Worm (Caenorhabditis elegans): ENCODE data around the gene K10G6.5.

Gene K10G6.5

DNA sequence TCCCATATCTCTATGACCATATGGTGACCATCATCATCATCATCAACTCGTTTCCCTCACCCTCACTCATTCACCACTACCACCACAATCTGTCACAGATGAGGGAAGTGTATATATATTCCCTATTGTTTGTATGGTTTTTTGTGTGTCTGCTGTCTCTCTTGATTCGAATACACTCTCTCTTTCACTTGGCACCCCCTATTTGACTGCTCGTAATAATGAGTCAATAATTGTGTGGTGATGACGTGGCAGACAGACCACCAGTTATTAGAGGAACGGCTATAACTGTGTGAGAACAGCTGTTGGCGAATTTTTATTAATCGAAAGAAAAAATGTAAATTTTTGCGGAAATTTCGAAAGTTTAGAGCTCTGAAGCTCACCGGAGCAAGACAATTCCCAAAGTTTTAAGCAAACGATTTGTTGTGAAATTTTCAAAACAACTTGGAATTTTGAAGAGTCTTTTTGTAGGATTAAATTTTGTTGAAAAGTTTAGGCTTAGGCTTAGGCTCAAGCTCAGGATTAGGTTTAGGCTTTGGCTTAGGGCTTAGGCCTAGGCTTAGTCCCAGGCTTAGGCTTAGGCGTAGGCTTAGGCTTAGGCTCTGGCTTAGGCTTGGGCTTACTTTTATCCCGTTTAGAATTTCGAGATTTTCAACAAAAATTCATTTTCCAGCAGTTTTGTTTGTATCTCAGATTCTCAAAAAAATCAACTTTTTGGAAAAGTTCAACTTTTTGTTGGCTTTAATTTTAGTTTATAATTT is 29.4 kb upstream of the K10G6.5 start:
- peak in 1 of 2 experiments; percentile 44 for TF ChIP-seq unc-62 (GFP tag; optimal IDR thresholded peaks at IDR 0.05 in 1 of 2)
- TF ChIP-seq unc-62 (tag; optimal IDR thresholded peaks at IDR 0.05), result no peak
- peak; percentile 69 for TF ChIP-seq aha-1 (tag)
- TF ChIP-seq F49E8.2 (tag; optimal IDR thresholded peaks at IDR 0.05; ENCODE audit: borderline replicate concordance), result no peak
- no peak for TF ChIP-seq lin-39 (tag; optimal IDR thresholded peaks at IDR 0.05)
- TF ChIP-seq attf-4 (tag; optimal IDR thresholded peaks at IDR 0.05), result no peak
- TF ChIP-seq pha-4 (GFP tag; IDR thresholded peaks at IDR 0.05), result no peak
- peak; percentile 9 for TF ChIP-seq pha-4 (tag; optimal IDR thresholded peaks at IDR 0.05)
- peak; percentile 14 for TF ChIP-seq mep-1 (tag; optimal IDR thresholded peaks at IDR 0.05)
- TF ChIP-seq ceh-32 (tag; optimal IDR thresholded peaks at IDR 0.05; ENCODE audit: poor library complexity), result no peak
- TF ChIP-seq unc-39 (tag; optimal IDR thresholded peaks at IDR 0.05), result no peak
- TF ChIP-seq nhr-111 (GFP tag; optimal IDR thresholded peaks at IDR 0.05), result no peak
- no peak for TF ChIP-seq zfp-3 (GFP tag; conservative IDR thresholded peaks at IDR 0.05)
- TF ChIP-seq R02D3.7 (tag; optimal IDR thresholded peaks at IDR 0.05), result no peak
- TF ChIP-seq nhr-6 (tag; optimal IDR thresholded peaks at IDR 0.05), result peak; percentile 33

DNA sequence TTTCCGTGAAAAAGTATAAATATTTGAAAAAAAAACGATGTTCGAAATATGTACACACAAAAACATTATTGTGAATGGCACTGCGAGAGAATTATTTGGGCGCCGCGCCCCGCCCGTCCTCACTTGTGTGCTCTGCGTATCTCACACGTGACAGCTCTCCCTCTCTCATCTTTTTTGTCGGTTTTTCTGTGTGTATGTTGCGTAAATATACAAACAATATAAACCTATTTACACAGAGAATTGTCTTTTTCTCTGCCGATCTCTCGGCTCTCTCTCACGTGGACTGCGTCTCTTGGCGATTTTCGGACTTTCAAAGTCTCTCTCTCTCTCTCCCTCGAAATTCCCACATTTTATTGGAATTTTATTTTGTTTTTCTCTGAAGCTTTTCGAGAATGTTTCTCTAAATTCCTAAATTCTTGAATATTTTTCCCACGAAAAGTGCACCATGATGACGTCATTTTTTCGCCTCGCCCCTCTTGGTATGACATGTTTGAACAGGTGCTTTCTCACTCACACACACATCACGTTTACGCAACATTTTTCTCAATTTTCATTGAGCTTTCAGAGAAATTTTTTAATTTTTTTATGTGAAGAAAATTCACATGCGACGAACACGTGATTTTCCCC is 28.3 kb upstream of the K10G6.5 start:
- TF ChIP-seq F44E2.7 (GFP tag; IDR thresholded peaks at IDR 0.05) (no peak), ama-1 (optimal IDR thresholded peaks at IDR 0.05) (no peak), D1046.2 (GFP tag; IDR thresholded peaks at IDR 0.05) (0 out of 2 replicates have a peak, but pooled peaks have one; percentile 17), php-3 (GFP tag; IDR thresholded peaks at IDR 0.05) (peak; percentile 69), nhr-48 (tag; optimal IDR thresholded peaks at IDR 0.05) (peak; percentile 53), hlh-30 (tag; optimal IDR thresholded peaks at IDR 0.05; ENCODE audit: insufficient read depth) (peak; percentile 95), R02D3.7 (tag; optimal IDR thresholded peaks at IDR 0.05) (no peak), lin-39 (tag; optimal IDR thresholded peaks at IDR 0.05) (no peak), Y48G9A.11 (GFP tag; IDR thresholded peaks at IDR 0.05) (no peak), lim-7 (GFP tag; IDR thresholded peaks at IDR 0.05) (no peak), spr-3 (GFP tag; optimal IDR thresholded peaks at IDR 0.05) (no peak), duxl-1 (tag; optimal IDR thresholded peaks at IDR 0.05; ENCODE audit: poor library complexity) (peak; percentile 28), hif-1 (tag; optimal IDR thresholded peaks at IDR 0.05) (peak in 1 of 2 experiments; percentile 46), ceh-28 (tag; optimal IDR thresholded peaks at IDR 0.05) (no peak), hmg-1.1 (GFP tag; IDR thresholded peaks at IDR 0.05) (peak; percentile 69), aly-2 (tag; optimal IDR thresholded peaks at IDR 0.05) (no peak), mxl-3 (GFP tag; optimal IDR thresholded peaks at IDR 0.05) (peak; percentile 59), skn-1 (tag; optimal IDR thresholded peaks at IDR 0.05) (no peak), lin-13 (GFP tag; optimal IDR thresholded peaks at IDR 0.05) (peak; percentile 54), nhr-25 (tag; optimal IDR thresholded peaks at IDR 0.05; ENCODE audit: borderline replicate concordance, insufficient read depth) (no peak), dmd-8 (GFP tag; IDR thresholded peaks at IDR 0.05) (no peak), lin-38 (GFP tag; IDR thresholded peaks at IDR 0.05) (peak; percentile 39), rbr-2 (tag; optimal IDR thresholded peaks at IDR 0.05) (peak; percentile 74), nhr-11 (tag; optimal IDR thresholded peaks at IDR 0.05) (peak; percentile 68), set-16 (GFP tag; IDR thresholded peaks at IDR 0.05) (peak; percentile 35; the same call in 1 of the 2 replicates), dve-1 (tag; optimal IDR thresholded peaks at IDR 0.05; ENCODE audit: insufficient read depth) (peak; percentile 91), nhr-111 (GFP tag; optimal IDR thresholded peaks at IDR 0.05) (no peak), lin-29 (GFP tag; IDR thresholded peaks at IDR 0.05) (0 out of 2 replicates have a peak, but pooled peaks have one; percentile 29), madf-9 (GFP tag; conservative IDR thresholded peaks at IDR 0.05) (peak; percentile 22; the same call in 1 of the 2 replicates), ceh-44 (GFP tag; IDR thresholded peaks at IDR 0.05) (no peak), zag-1 (tag; optimal IDR thresholded peaks at IDR 0.05) (no peak), lin-1 (GFP tag; IDR thresholded peaks at IDR 0.05) (0 out of 2 replicates have a peak, but pooled peaks have one; percentile 13), zip-11 (GFP tag; IDR thresholded peaks at IDR 0.05) (no peak), ztf-11 (tag; optimal IDR thresholded peaks at IDR 0.05) (no peak), zfp-3 (GFP tag; conservative IDR thresholded peaks at IDR 0.05) (no peak), nhr-237 (tag; optimal IDR thresholded peaks at IDR 0.05) (no peak), mdl-1 (tag; optimal IDR thresholded peaks at IDR 0.05) (peak; percentile 66 to 97)

All from whole organism, L4 larva.